Fruit fly (Drosophila melanogaster) whole organism, embryonic: Measurements from ENCODE around the gene CG13893.

Experiments
- B-H2 ChIP-seq: fragments of 200-800 bp; sonication (Bioruptor generic); optimal IDR thresholded peaks from 2 replicates; lab custom pipeline; 2018; ENCODE audit warnings: missing biosample characterization, mild to moderate bottlenecking, missing genetic modification characterization
- CG10979 ChIP-seq: fragments of 200-800 bp; sonication (Bioruptor generic); optimal IDR thresholded peaks from 2 replicates; lab custom pipeline; 2018; ENCODE audit warnings: missing biosample characterization, mild to moderate bottlenecking, missing genetic modification characterization, moderate library complexity
- CG13296 ChIP-seq: fragments of 200-800 bp; sonication (Bioruptor generic); optimal IDR thresholded peaks from 3 replicates; lab custom pipeline; 2018; ENCODE audit warnings: missing biosample characterization, mild to moderate bottlenecking, missing genetic modification characterization
- CG13424 ChIP-seq: fragments of 200-800 bp; sonication (Bioruptor generic); optimal IDR thresholded peaks from 2 replicates; lab custom pipeline; 2019; ENCODE audit warnings: missing biosample characterization, mild to moderate bottlenecking, missing genetic modification characterization, moderate library complexity
- CG14860 ChIP-seq: fragments of 200-800 bp; sonication (Bioruptor generic); IDR thresholded peaks from 3 replicates; pipeline ENCODE4 v1.3.6; 2022; ENCODE audit warnings: missing biosample characterization, missing genetic modification characterization; ENCODE audit not compliant: partially characterized antibody
- CG1603 ChIP-seq: fragments of 200-800 bp; sonication (Bioruptor generic); optimal IDR thresholded peaks from 2 replicates; lab custom pipeline; 2019; ENCODE audit warnings: missing biosample characterization, mild to moderate bottlenecking, missing genetic modification characterization, moderate library complexity
- CG16779 ChIP-seq: fragments of 200-800 bp; sonication (Bioruptor generic); IDR thresholded peaks from 2 replicates; pipeline ENCODE4 v1.3.6; 2022; ENCODE audit warnings: missing biosample characterization, missing genetic modification characterization
- CG17186 ChIP-seq: fragments of 200-800 bp; sonication (Bioruptor generic); optimal IDR thresholded peaks from 3 replicates; lab custom pipeline; 2017; ENCODE audit warnings: missing biosample characterization, missing genetic modification reagents, missing genetic modification characterization
- CG17359 ChIP-seq: fragments of 200-800 bp; sonication (Bioruptor generic); optimal IDR thresholded peaks from 3 replicates; lab custom pipeline; 2018; ENCODE audit warnings: missing biosample characterization, mild to moderate bottlenecking, missing genetic modification characterization, moderate library complexity
- CG17912 ChIP-seq: fragments of 200-800 bp; sonication (Bioruptor generic); optimal IDR thresholded peaks from 2 replicates; lab custom pipeline; 2018; ENCODE audit warnings: missing biosample characterization, mild to moderate bottlenecking, missing genetic modification characterization
- CG3065 ChIP-seq: fragments of 200-800 bp; sonication (Bioruptor generic); optimal IDR thresholded peaks from 2 replicates; lab custom pipeline; 2016; ENCODE audit warnings: missing biosample characterization, missing genetic modification characterization
- CG31388 ChIP-seq: fragments of 200-800 bp; sonication (Bioruptor generic); optimal IDR thresholded peaks from 2 replicates; lab custom pipeline; 2016; ENCODE audit warnings: missing biosample characterization, missing genetic modification characterization
- CG42726 ChIP-seq: fragments of 200-800 bp; sonication (Bioruptor generic); IDR thresholded peaks from 2 replicates; pipeline ENCODE4 v1.3.6; 2022; ENCODE audit warnings: missing biosample characterization, missing genetic modification characterization; ENCODE audit not compliant: partially characterized antibody
- CG6272 ChIP-seq: fragments of 200-800 bp; sonication (Bioruptor generic); IDR thresholded peaks from 2 replicates; pipeline ENCODE4 v1.3.6; 2022; ENCODE audit warnings: missing biosample characterization, missing genetic modification characterization
- CG7745 ChIP-seq: fragments of 200-800 bp; sonication (Bioruptor generic); optimal IDR thresholded peaks from 2 replicates; lab custom pipeline; 2018; ENCODE audit warnings: missing biosample characterization, mild to moderate bottlenecking, missing genetic modification characterization, moderate library complexity
- CG7786 ChIP-seq: fragments of 200-800 bp; sonication (Bioruptor generic); optimal IDR thresholded peaks from 2 replicates; lab custom pipeline; 2016; ENCODE audit warnings: missing biosample characterization, missing genetic modification characterization
- CG7839 ChIP-seq: fragments of 200-800 bp; sonication (Bioruptor generic); optimal IDR thresholded peaks from 3 replicates; lab custom pipeline; 2018; ENCODE audit warnings: missing biosample characterization, mild to moderate bottlenecking, missing genetic modification characterization, moderate library complexity
- CG8359 ChIP-seq: fragments of 200-800 bp; sonication (Bioruptor generic); optimal IDR thresholded peaks from 2 replicates; lab custom pipeline; 2017; ENCODE audit warnings: missing biosample characterization, mild to moderate bottlenecking, missing genetic modification characterization, borderline replicate concordance
- CG9609 ChIP-seq: fragments of 200-800 bp; sonication (Bioruptor generic); optimal IDR thresholded peaks from 3 replicates; lab custom pipeline; 2016; ENCODE audit warnings: missing biosample characterization, missing genetic modification characterization
- Chrac-16 ChIP-seq: fragments of 200-800 bp; sonication (Bioruptor generic); optimal IDR thresholded peaks from 3 replicates; lab custom pipeline; 2016; ENCODE audit warnings: missing biosample characterization, missing genetic modification characterization
- Dbx ChIP-seq: fragments of 200-800 bp; sonication (Bioruptor generic); IDR thresholded peaks from 3 replicates; pipeline ENCODE4 v1.3.6; 2022; ENCODE audit warnings: missing biosample characterization, missing genetic modification characterization
- E2f2 ChIP-seq: fragments of 200-800 bp; sonication (Bioruptor generic); IDR thresholded peaks from 2 replicates; pipeline ENCODE4 v1.3.6; 2022; ENCODE audit warnings: missing biosample characterization, missing genetic modification characterization
- Elba2 ChIP-seq: fragments of 200-800 bp; sonication (Bioruptor generic); optimal IDR thresholded peaks from 3 replicates; lab custom pipeline; 2016; ENCODE audit warnings: missing biosample characterization, missing genetic modification characterization
- Ets65A ChIP-seq: fragments of 200-800 bp; sonication (Bioruptor generic); peaks from one replicate; lab custom pipeline; 2016; ENCODE audit warnings: missing biosample characterization, missing genetic modification characterization
- Ets97D ChIP-seq: fragments of 200-800 bp; sonication (Bioruptor generic); optimal IDR thresholded peaks from 3 replicates; lab custom pipeline; 2016; ENCODE audit warnings: missing biosample characterization, missing genetic modification characterization
- H15 ChIP-seq: fragments of 200-800 bp; sonication (Bioruptor generic); IDR thresholded peaks from 3 replicates; pipeline ENCODE4 v1.3.6; 2022; ENCODE audit warnings: missing biosample characterization, missing genetic modification characterization
- Hr78 ChIP-seq, 2 experiments: fragments of 200-800 bp in 1 of 2; fragments of >200 bp in 1 of 2; sonication (Bioruptor generic) in 1 of 2; optimal IDR thresholded peaks; 2 replicates each; lab custom pipeline; 2017 to 2019; ENCODE audit warnings: missing biosample characterization in 2 of 2, missing genetic modification characterization in 2 of 2, mild to moderate bottlenecking in 1 of 2, moderate library complexity in 1 of 2
- Mes4 ChIP-seq: fragments of 200-800 bp; sonication (Bioruptor generic); optimal IDR thresholded peaks from 2 replicates; lab custom pipeline; 2016; ENCODE audit warnings: missing biosample characterization, missing genetic modification characterization
- NC2α ChIP-seq: fragments of 200-800 bp; sonication (Bioruptor generic); optimal IDR thresholded peaks from 2 replicates; lab custom pipeline; 2016; ENCODE audit warnings: missing biosample characterization, missing genetic modification characterization
- Nf-YA ChIP-seq: fragments of 200-800 bp; sonication (Bioruptor generic); IDR thresholded peaks from 2 replicates; pipeline ENCODE4 v1.3.6; 2022; ENCODE audit warnings: missing biosample characterization, missing genetic modification characterization
- Oaz ChIP-seq: fragments of 200-800 bp; sonication (Bioruptor generic); IDR thresholded peaks from 2 replicates; pipeline ENCODE4 v1.3.6; 2022; ENCODE audit warnings: missing biosample characterization, missing genetic modification characterization
- Sin3A ChIP-seq: fragments of >200 bp; optimal IDR thresholded peaks from 2 replicates; lab custom pipeline; 2018
- Taf1 ChIP-seq: fragments of 200-800 bp; sonication (Bioruptor generic); IDR thresholded peaks from 2 replicates; pipeline ENCODE4 v1.3.6; 2022; ENCODE audit warnings: missing biosample characterization, missing genetic modification characterization
- abd-A ChIP-seq: fragments of 200-800 bp; sonication (Bioruptor generic); optimal IDR thresholded peaks from 3 replicates; lab custom pipeline; 2019; ENCODE audit warnings: missing biosample characterization, mild to moderate bottlenecking, missing genetic modification characterization, moderate library complexity
- az2 ChIP-seq: fragments of 200-800 bp; sonication (Bioruptor generic); optimal IDR thresholded peaks from 3 replicates; lab custom pipeline; 2016; ENCODE audit warnings: missing biosample characterization, missing genetic modification characterization
- cad ChIP-seq: fragments of >200 bp; optimal IDR thresholded peaks from 2 replicates; lab custom pipeline; 2017; ENCODE audit warnings: missing biosample characterization, missing genetic modification characterization
- croc ChIP-seq: fragments of 200-800 bp; sonication (Bioruptor generic); conservative IDR thresholded peaks from 3 replicates; pipeline ENCODE4 v1.3.6; 2022; ENCODE audit warnings: missing biosample characterization, missing genetic modification characterization
- da ChIP-seq: fragments of 200-800 bp; sonication (Bioruptor generic); optimal IDR thresholded peaks from 2 replicates; lab custom pipeline; 2016; ENCODE audit warnings: missing biosample characterization, missing genetic modification characterization
- danr ChIP-seq: fragments of 200-800 bp; sonication (Bioruptor generic); IDR thresholded peaks from 2 replicates; pipeline ENCODE4 v1.3.6; 2022; ENCODE audit warnings: missing biosample characterization, missing genetic modification characterization
- dpn ChIP-seq, 2 experiments: fragments of 200-800 bp; sonication (Bioruptor generic); optimal IDR thresholded peaks; 3 replicates each; lab custom pipeline; 2016; ENCODE audit warnings: missing biosample characterization in 2 of 2, missing genetic modification characterization in 2 of 2
- eve ChIP-seq, 2 experiments: fragments of >200 bp; optimal IDR thresholded peaks; 2 replicates each; lab custom pipeline; 2017; ENCODE audit warnings: missing biosample characterization in 2 of 2, missing genetic modification characterization in 2 of 2
- fu2 ChIP-seq: fragments of 200-800 bp; sonication (Bioruptor generic); optimal IDR thresholded peaks from 2 replicates; lab custom pipeline; 2016; ENCODE audit warnings: missing biosample characterization, missing genetic modification characterization
- grn ChIP-seq: fragments of 200-800 bp; sonication (Bioruptor generic); optimal IDR thresholded peaks from 3 replicates; lab custom pipeline; 2017; ENCODE audit warnings: missing biosample characterization, missing genetic modification characterization
- jing ChIP-seq: fragments of 200-800 bp; sonication (Bioruptor generic); optimal IDR thresholded peaks from 2 replicates; lab custom pipeline; 2018; ENCODE audit warnings: missing biosample characterization, mild to moderate bottlenecking, missing genetic modification characterization
- lilli ChIP-seq: fragments of 200-800 bp; sonication (Bioruptor generic); optimal IDR thresholded peaks from 3 replicates; lab custom pipeline; 2016; ENCODE audit warnings: missing biosample characterization, missing genetic modification characterization
- maf-S ChIP-seq: fragments of 200-800 bp; sonication (Bioruptor generic); optimal IDR thresholded peaks from 2 replicates; lab custom pipeline; 2016; ENCODE audit warnings: missing biosample characterization, missing genetic modification characterization
- otp ChIP-seq: fragments of 200-800 bp; sonication (Bioruptor generic); IDR thresholded peaks from 3 replicates; pipeline ENCODE4, ENCODE4 v1.3.6; 2022; ENCODE audit warnings: missing biosample characterization, missing genetic modification characterization
- peb ChIP-seq: fragments of 200-800 bp; sonication (Bioruptor generic); IDR thresholded peaks from 2 replicates; pipeline ENCODE4 v1.3.6; 2022; ENCODE audit warnings: missing biosample characterization, missing genetic modification characterization
- slou ChIP-seq: fragments of 200-800 bp; sonication (Bioruptor generic); optimal IDR thresholded peaks from 3 replicates; lab custom pipeline; 2016; ENCODE audit warnings: missing biosample characterization, missing genetic modification characterization
- so ChIP-seq: fragments of 200-800 bp; sonication (Bioruptor generic); IDR thresholded peaks from 3 replicates; pipeline ENCODE4 v1.3.6; 2022; ENCODE audit warnings: missing biosample characterization, missing genetic modification characterization
- trem ChIP-seq: fragments of 200-800 bp; optimal IDR thresholded peaks from 3 replicates; lab custom pipeline; 2019; ENCODE audit warnings: missing biosample characterization, mild to moderate bottlenecking, missing genetic modification characterization, moderate library complexity
- yki ChIP-seq: fragments of >200 bp; optimal IDR thresholded peaks from 3 replicates; lab custom pipeline; 2018
- z ChIP-seq: fragments of 200-800 bp; sonication (Bioruptor generic); IDR thresholded peaks from 3 replicates; pipeline ENCODE4 v1.3.6; 2022; ENCODE audit warnings: missing biosample characterization, missing genetic modification characterization

The CG13893 gene

dm6 chr3L:638757-639353, 35.0 kb upstream of the CG13893 start (continued):
- TF ChIP-seq jing (GFP tag; lab: Kevin White, UChicago): no peak
- peak in 1 of 2 experiments; percentile 86 for TF ChIP-seq eve (GFP tag; optimal IDR thresholded peaks at IDR 0.05; lab: Kevin White, UChicago)
- TF ChIP-seq Oaz (GFP tag; lab: Robert Waterston, UW): no peak
- TF ChIP-seq CG17186 (GFP tag; lab: Kevin White, UChicago): no peak
- TF ChIP-seq CG17912 (GFP tag; lab: Kevin White, UChicago): no peak
- TF ChIP-seq Ets65A: no peak
- no peak for TF ChIP-seq danr
- no peak for TF ChIP-seq CG16779 (GFP tag; lab: Robert Waterston, UW)
- TF ChIP-seq dpn (GFP tag; optimal IDR thresholded peaks at IDR 0.05; lab: Kevin White, UChicago): no peak
- no peak for TF ChIP-seq CG42726 (GFP tag; lab: Robert Waterston, UW)
- TF ChIP-seq maf-S (GFP tag; lab: Kevin White, UChicago): no peak
- peak; percentile 32 for TF ChIP-seq CG17359 (tag; lab: Kevin White, UChicago)
- TF ChIP-seq Mes4 (GFP tag; lab: Kevin White, UChicago): no peak
- TF ChIP-seq Sin3A (lab: Kevin White, UChicago): no peak
- TF ChIP-seq abd-A (tag; lab: Kevin White, UChicago): peak; percentile 83
- no peak for TF ChIP-seq Ets97D
- TF ChIP-seq CG14860: no peak
- peak in 1 of 2 experiments; percentile 77 for TF ChIP-seq Hr78 (GFP tag; optimal IDR thresholded peaks at IDR 0.05; lab: Kevin White, UChicago)
- TF ChIP-seq fu2 (GFP tag; lab: Kevin White, UChicago): no peak
- no peak for TF ChIP-seq Elba2 (GFP tag; lab: Kevin White, UChicago)
- no peak for TF ChIP-seq CG7745 (tag; lab: Kevin White, UChicago)
- no peak for TF ChIP-seq z (GFP tag; lab: Robert Waterston, UW)
- TF ChIP-seq peb (GFP tag; lab: Robert Waterston, UW): no peak
- no peak for TF ChIP-seq slou (GFP tag; lab: Kevin White, UChicago)
- TF ChIP-seq H15 (GFP tag; lab: Robert Waterston, UW): no peak
- TF ChIP-seq da (GFP tag; lab: Kevin White, UChicago): no peak
- no peak for TF ChIP-seq CG31388 (GFP tag; lab: Kevin White, UChicago)
- no peak for TF ChIP-seq croc (GFP tag; lab: Robert Waterston, UW)
- TF ChIP-seq CG8359 (GFP tag; lab: Kevin White, UChicago): no peak
- no peak for TF ChIP-seq yki (lab: Kevin White, UChicago)
- TF ChIP-seq CG10979 (tag; lab: Kevin White, UChicago): no peak
- TF ChIP-seq CG6272 (GFP tag; lab: Robert Waterston, UW): no peak
- TF ChIP-seq CG1603: no peak
- no peak for TF ChIP-seq NC2α
- no peak for TF ChIP-seq trem (tag; lab: Kevin White, UChicago)
- no peak for TF ChIP-seq Nf-YA (GFP tag; lab: Robert Waterston, UW)
- TF ChIP-seq CG7839: no peak
- TF ChIP-seq E2f2 (GFP tag; lab: Robert Waterston, UW): no peak
- peak; percentile 36; the same call in 1 of the 3 replicates for TF ChIP-seq so
- no peak; the same call in 2 of the 3 replicates for TF ChIP-seq otp (GFP tag; lab: Robert Waterston, UW)
- no peak for TF ChIP-seq CG13296 (GFP tag; lab: Kevin White, UChicago)
- no peak for TF ChIP-seq CG13424
- no peak for TF ChIP-seq CG7786 (GFP tag; lab: Kevin White, UChicago)
- no peak for TF ChIP-seq CG3065
- no peak for TF ChIP-seq CG9609 (GFP tag; lab: Kevin White, UChicago)
- TF ChIP-seq Dbx: no peak
- TF ChIP-seq az2 (GFP tag; lab: Kevin White, UChicago): no peak
- no peak for TF ChIP-seq Chrac-16 (GFP tag; lab: Kevin White, UChicago)
- TF ChIP-seq lilli (GFP tag; lab: Kevin White, UChicago): no peak
- TF ChIP-seq grn (GFP tag; lab: Kevin White, UChicago): peak; percentile 40
- TF ChIP-seq B-H2 (GFP tag; lab: Kevin White, UChicago): no peak
- TF ChIP-seq cad (GFP tag; lab: Kevin White, UChicago): no peak
- no peak for TF ChIP-seq Taf1 (GFP tag; lab: Robert Waterston, UW)
